Worm (Caenorhabditis elegans) whole organism, L2 larva: ENCODE results near the gene F36D4.1.

Experiments
- R02D3.7 ChIP-seq: fragments of 150-350 bp; optimal IDR thresholded peaks from 2 replicates; lab custom pipeline; 2014; ENCODE audit warnings: missing biosample characterization, missing genetic modification characterization
- aly-2 ChIP-seq: fragments of 150-350 bp; optimal IDR thresholded peaks from 2 replicates; lab custom pipeline; 2014; ENCODE audit warnings: missing biosample characterization, missing genetic modification characterization
- ama-1 ChIP-seq: fragments of 150-350 bp; optimal IDR thresholded peaks from 2 replicates; lab custom pipeline; 2018; ENCODE audit warnings: inconsistent platforms
- egl-27 ChIP-seq: sonication (generic microtip); optimal IDR thresholded peaks from 3 replicates; lab custom pipeline; 2017; ENCODE audit warnings: missing biosample characterization, missing genetic modification reagents, missing genetic modification characterization
- elt-1 ChIP-seq: fragments of 150-350 bp; optimal IDR thresholded peaks from 2 replicates; lab custom pipeline; 2014; ENCODE audit warnings: missing biosample characterization, missing genetic modification characterization
- fos-1 ChIP-seq: fragments of 150-350 bp; optimal IDR thresholded peaks from 2 replicates; lab custom pipeline; 2014; ENCODE audit warnings: missing biosample characterization, missing genetic modification characterization
- lsy-2 ChIP-seq, 2 experiments: fragments of 150-350 bp in 1 of 2; sonication (generic microtip) in 1 of 2; optimal IDR thresholded peaks; 2 replicates each; lab custom pipeline; 2014 to 2017; ENCODE audit warnings: missing biosample characterization in 2 of 2, missing genetic modification characterization in 2 of 2
- nhr-23 ChIP-seq: fragments of 150-350 bp; optimal IDR thresholded peaks from 2 replicates; lab custom pipeline; 2014; ENCODE audit warnings: missing biosample characterization, missing genetic modification reagents, missing genetic modification characterization
- nhr-25 ChIP-seq: fragments of 150-350 bp; sonication (generic microtip); optimal IDR thresholded peaks from 3 replicates; lab custom pipeline; 2014; ENCODE audit warnings: missing biosample characterization, missing genetic modification characterization
- nhr-6 ChIP-seq: fragments of 150-350 bp; optimal IDR thresholded peaks from 2 replicates; lab custom pipeline; 2014; ENCODE audit warnings: missing biosample characterization, missing genetic modification characterization
- nhr-77 ChIP-seq: fragments of 150-350 bp; optimal IDR thresholded peaks from 2 replicates; lab custom pipeline; 2014; ENCODE audit warnings: missing biosample characterization, missing genetic modification characterization
- skn-1 ChIP-seq: sonication (generic microtip); optimal IDR thresholded peaks from 2 replicates; lab custom pipeline; 2017; ENCODE audit warnings: missing biosample characterization, missing genetic modification characterization
- unc-62 ChIP-seq: fragments of 150-350 bp; optimal IDR thresholded peaks from 2 replicates; lab custom pipeline; 2014; ENCODE audit warnings: missing biosample characterization, missing genetic modification reagents, missing genetic modification characterization
- zag-1 ChIP-seq: fragments of 150-350 bp; optimal IDR thresholded peaks from 2 replicates; lab custom pipeline; 2014; ENCODE audit warnings: missing biosample characterization, missing genetic modification characterization

- TF ChIP-seq nhr-77 (tag; lab: Kevin White, UChicago) = no peak
- no peak for TF ChIP-seq ama-1 (lab: Kevin White, UChicago)
- no peak for TF ChIP-seq aly-2
- no peak for TF ChIP-seq R02D3.7
- no peak for TF ChIP-seq nhr-6
- TF ChIP-seq nhr-25 (tag; lab: Kevin White, UChicago) = no peak
- no peak for TF ChIP-seq egl-27 (tag; lab: Kevin White, UChicago)
- no peak for TF ChIP-seq zag-1 (tag; lab: Kevin White, UChicago)
- no peak for TF ChIP-seq elt-1 (tag; lab: Kevin White, UChicago)
- no peak for TF ChIP-seq fos-1 (tag; lab: Kevin White, UChicago)
- TF ChIP-seq unc-62 = no peak
- TF ChIP-seq lsy-2 (tag; optimal IDR thresholded peaks at IDR 0.05; lab: Kevin White, UChicago) = no peak
- no peak for TF ChIP-seq nhr-23 (tag; lab: Kevin White, UChicago)
- TF ChIP-seq skn-1 = no peak
Measured at ce11 chrV:9375378-9375777, 41.3 kb upstream of the F36D4.1 start, which contains the start of gene E02C12.9.
